Fruit fly (Drosophila melanogaster) whole organism, embryonic: ENCODE data around the gene CG7296.

Experiments used
- Aef1 ChIP-seq: fragments of 200-800 bp; sonication (Bioruptor generic); IDR thresholded peaks from 3 replicates; pipeline ENCODE4 v1.3.6; 2022; ENCODE audit warnings: missing biosample characterization, missing genetic modification characterization
- Atf3 ChIP-seq: fragments of 200-800 bp; sonication (Bioruptor generic); optimal IDR thresholded peaks from 3 replicates; lab custom pipeline; 2016; ENCODE audit warnings: missing biosample characterization, missing genetic modification characterization
- Blimp-1 ChIP-seq: fragments of 200-800 bp; sonication (Bioruptor generic); optimal IDR thresholded peaks from 3 replicates; lab custom pipeline; 2018; ENCODE audit warnings: missing biosample characterization, missing genetic modification characterization, mild to moderate bottlenecking, moderate library complexity, missing genetic modification reagents
- CG10267 ChIP-seq: fragments of 200-800 bp; sonication (Bioruptor generic); optimal IDR thresholded peaks from 2 replicates; lab custom pipeline; 2018; ENCODE audit warnings: missing biosample characterization, mild to moderate bottlenecking, missing genetic modification characterization, moderate library complexity
- CG10462 ChIP-seq: fragments of 200-800 bp; sonication (Bioruptor generic); optimal IDR thresholded peaks from 2 replicates; lab custom pipeline; 2016; ENCODE audit warnings: missing biosample characterization, missing genetic modification characterization
- CG10543 ChIP-seq: fragments of 200-800 bp; sonication (Bioruptor generic); optimal IDR thresholded peaks from 3 replicates; lab custom pipeline; 2017; ENCODE audit warnings: missing biosample characterization, mild to moderate bottlenecking, missing genetic modification characterization, moderate library complexity
- CG11560 ChIP-seq: fragments of 200-800 bp; sonication (Bioruptor generic); IDR thresholded peaks from 3 replicates; pipeline ENCODE4 v1.3.6; 2022; ENCODE audit warnings: missing biosample characterization, missing genetic modification characterization
- CG12236 ChIP-seq: fragments of 200-800 bp; sonication (Bioruptor generic); optimal IDR thresholded peaks from 2 replicates; lab custom pipeline; 2016; ENCODE audit warnings: missing biosample characterization, missing genetic modification characterization
- CG14860 ChIP-seq: fragments of 200-800 bp; sonication (Bioruptor generic); IDR thresholded peaks from 3 replicates; pipeline ENCODE4 v1.3.6; 2022; ENCODE audit warnings: missing biosample characterization, missing genetic modification characterization; ENCODE audit not compliant: partially characterized antibody
- CG15601 ChIP-seq: fragments of 200-800 bp; sonication (Bioruptor generic); optimal IDR thresholded peaks from 3 replicates; lab custom pipeline; 2019; ENCODE audit warnings: missing biosample characterization, mild to moderate bottlenecking, missing genetic modification characterization, moderate library complexity
- CG1602 ChIP-seq: fragments of 200-800 bp; sonication (Bioruptor generic); optimal IDR thresholded peaks from 3 replicates; lab custom pipeline; 2016; ENCODE audit warnings: missing biosample characterization, missing genetic modification characterization
- CG16813 ChIP-seq: fragments of 200-800 bp; sonication (Bioruptor generic); IDR thresholded peaks from 3 replicates; pipeline ENCODE4 v1.3.6; 2022; ENCODE audit warnings: missing biosample characterization, missing genetic modification characterization; ENCODE audit not compliant: partially characterized antibody
- CG17612 ChIP-seq: fragments of 200-800 bp; sonication (Bioruptor generic); IDR thresholded peaks from 2 replicates; pipeline ENCODE4 v1.3.6; 2022; ENCODE audit warnings: missing biosample characterization, missing genetic modification characterization
- CG17829 ChIP-seq: fragments of 200-800 bp; optimal IDR thresholded peaks from 2 replicates; lab custom pipeline; 2019; ENCODE audit warnings: missing biosample characterization, mild to moderate bottlenecking, missing genetic modification characterization, moderate library complexity
- CG3281 ChIP-seq: fragments of 200-800 bp; sonication (Bioruptor generic); optimal IDR thresholded peaks from 3 replicates; lab custom pipeline; 2017; ENCODE audit warnings: missing biosample characterization, mild to moderate bottlenecking, missing genetic modification characterization
- CG33213 ChIP-seq: fragments of 200-800 bp; sonication (Bioruptor generic); optimal IDR thresholded peaks from 3 replicates; lab custom pipeline; 2016; ENCODE audit warnings: missing biosample characterization, missing genetic modification characterization
- CG3407 ChIP-seq: fragments of 200-800 bp; sonication (Bioruptor generic); optimal IDR thresholded peaks from 2 replicates; lab custom pipeline; 2018; ENCODE audit warnings: missing biosample characterization, mild to moderate bottlenecking, missing genetic modification characterization
- CG4328 ChIP-seq: fragments of 200-800 bp; sonication (Bioruptor generic); optimal IDR thresholded peaks from 3 replicates; lab custom pipeline; 2017; ENCODE audit warnings: missing biosample characterization, missing genetic modification reagents, missing genetic modification characterization
- CG43689 ChIP-seq: fragments of 200-800 bp; sonication (Bioruptor generic); IDR thresholded peaks from 2 replicates; pipeline ENCODE4 v1.3.6; 2022; ENCODE audit warnings: missing biosample characterization, missing genetic modification characterization
- CG4820 ChIP-seq: fragments of 200-800 bp; sonication (Bioruptor generic); optimal IDR thresholded peaks from 3 replicates; lab custom pipeline; 2016; ENCODE audit warnings: missing biosample characterization, missing genetic modification characterization
- CG6689 ChIP-seq: fragments of 200-800 bp; sonication (Bioruptor generic); IDR thresholded peaks from 2 replicates; pipeline ENCODE4 v1.3.6; 2022; ENCODE audit warnings: missing biosample characterization, missing genetic modification characterization
- CG8388 ChIP-seq: fragments of 200-800 bp; sonication (Bioruptor generic); optimal IDR thresholded peaks from 2 replicates; lab custom pipeline; 2019; ENCODE audit warnings: missing biosample characterization, mild to moderate bottlenecking, missing genetic modification characterization, moderate library complexity
- CG9797 ChIP-seq: fragments of 200-800 bp; sonication (Bioruptor generic); optimal IDR thresholded peaks from 3 replicates; lab custom pipeline; 2018; ENCODE audit warnings: missing biosample characterization, mild to moderate bottlenecking, missing genetic modification characterization
- CG9876 ChIP-seq: fragments of 200-800 bp; sonication (Bioruptor generic); optimal IDR thresholded peaks from 2 replicates; lab custom pipeline; 2016; ENCODE audit warnings: missing biosample characterization, missing genetic modification characterization
- Chrac-16 ChIP-seq: fragments of 200-800 bp; sonication (Bioruptor generic); optimal IDR thresholded peaks from 3 replicates; lab custom pipeline; 2016; ENCODE audit warnings: missing biosample characterization, missing genetic modification characterization
- Dfd ChIP-seq, 2 experiments: fragments of >200 bp; optimal IDR thresholded peaks; 2 replicates each; lab custom pipeline; 2017; ENCODE audit warnings: missing biosample characterization in 2 of 2, missing genetic modification characterization in 2 of 2
- Fer2 ChIP-seq: fragments of 200-800 bp; sonication (Bioruptor generic); optimal IDR thresholded peaks from 2 replicates; lab custom pipeline; 2018; ENCODE audit warnings: missing biosample characterization, mild to moderate bottlenecking, missing genetic modification characterization, moderate library complexity
- HmgD ChIP-seq: fragments of 200-800 bp; sonication (Bioruptor generic); optimal IDR thresholded peaks from 3 replicates; lab custom pipeline; 2016; ENCODE audit warnings: missing biosample characterization, missing genetic modification characterization
- Kr ChIP-seq: fragments of 200-800 bp; sonication (Bioruptor generic); optimal IDR thresholded peaks from 2 replicates; lab custom pipeline; 2017; ENCODE audit warnings: missing biosample characterization, mild to moderate bottlenecking, missing genetic modification characterization
- Lpt ChIP-seq: fragments of >200 bp; optimal IDR thresholded peaks from 2 replicates; lab custom pipeline; 2018; ENCODE audit warnings: missing biosample characterization, missing genetic modification characterization
- Neu2 ChIP-seq: fragments of 200-800 bp; sonication (Bioruptor generic); optimal IDR thresholded peaks from 3 replicates; lab custom pipeline; 2016; ENCODE audit warnings: missing biosample characterization, missing genetic modification characterization, borderline replicate concordance
- Nf-YB ChIP-seq: fragments of 200-800 bp; sonication (Bioruptor generic); optimal IDR thresholded peaks from 3 replicates; lab custom pipeline; 2019; ENCODE audit warnings: missing biosample characterization, mild to moderate bottlenecking, missing genetic modification characterization, moderate library complexity
- Oaz ChIP-seq: fragments of 200-800 bp; sonication (Bioruptor generic); IDR thresholded peaks from 2 replicates; pipeline ENCODE4 v1.3.6; 2022; ENCODE audit warnings: missing biosample characterization, missing genetic modification characterization
- PHDP ChIP-seq: fragments of 200-800 bp; sonication (Bioruptor generic); optimal IDR thresholded peaks from 3 replicates; lab custom pipeline; 2018; ENCODE audit warnings: missing biosample characterization, mild to moderate bottlenecking, missing genetic modification characterization, moderate library complexity
- Pdp1 ChIP-seq, 2 experiments: fragments of 200-800 bp; sonication (Bioruptor generic); optimal IDR thresholded peaks; 3 replicates each; lab custom pipeline; 2016; ENCODE audit warnings: missing biosample characterization in 2 of 2, missing genetic modification characterization in 2 of 2, mild to moderate bottlenecking in 1 of 2, moderate library complexity in 1 of 2
- Rx ChIP-seq: fragments of 200-800 bp; sonication (Bioruptor generic); IDR thresholded peaks from 2 replicates; pipeline ENCODE4 v1.3.6; 2022; ENCODE audit warnings: missing biosample characterization, missing genetic modification characterization
- Taf1 ChIP-seq: fragments of 200-800 bp; sonication (Bioruptor generic); IDR thresholded peaks from 2 replicates; pipeline ENCODE4 v1.3.6; 2022; ENCODE audit warnings: missing biosample characterization, missing genetic modification characterization
- Xrp1 ChIP-seq: fragments of 200-800 bp; sonication (Bioruptor generic); IDR thresholded peaks from 2 replicates; pipeline ENCODE4 v1.3.6; 2022; ENCODE audit warnings: missing biosample characterization, missing genetic modification characterization
- ash1 ChIP-seq: fragments of 200-800 bp; sonication (Bioruptor generic); optimal IDR thresholded peaks from 2 replicates; lab custom pipeline; 2018; ENCODE audit warnings: missing biosample characterization, mild to moderate bottlenecking, missing genetic modification characterization
- bab2 ChIP-seq: fragments of 200-800 bp; sonication (Bioruptor generic); optimal IDR thresholded peaks from 2 replicates; lab custom pipeline; 2016; ENCODE audit warnings: missing biosample characterization, missing genetic modification characterization
- bowl ChIP-seq: fragments of 200-800 bp; sonication (Bioruptor generic); IDR thresholded peaks from 2 replicates; pipeline ENCODE4 v1.3.6; 2022; ENCODE audit warnings: missing biosample characterization, missing genetic modification characterization
- bsh ChIP-seq, 2 experiments: fragments of 200-800 bp; sonication (Bioruptor generic); optimal IDR thresholded peaks; 2 replicates each; lab custom pipeline; 2017 to 2018; ENCODE audit warnings: mild to moderate bottlenecking in 2 of 2, missing biosample characterization in 2 of 2, missing genetic modification characterization in 2 of 2, moderate library complexity in 1 of 2
- chif ChIP-seq, 2 experiments: fragments of 200-800 bp; sonication (Bioruptor generic); optimal IDR thresholded peaks; 3 replicates each; lab custom pipeline; 2016; ENCODE audit warnings: missing biosample characterization in 2 of 2, missing genetic modification characterization in 2 of 2
- eyg ChIP-seq: fragments of 200-800 bp; sonication (Bioruptor generic); optimal IDR thresholded peaks from 3 replicates; lab custom pipeline; 2016; ENCODE audit warnings: missing biosample characterization, missing genetic modification characterization
- her ChIP-seq: fragments of 200-800 bp; sonication (Bioruptor generic); optimal IDR thresholded peaks from 2 replicates; lab custom pipeline; 2016; ENCODE audit warnings: missing biosample characterization, missing genetic modification characterization
- jigr1 ChIP-seq: fragments of 200-800 bp; sonication (Bioruptor generic); IDR thresholded peaks from 3 replicates; pipeline ENCODE4 v1.3.6; 2022; ENCODE audit warnings: missing biosample characterization, missing genetic modification characterization
- nmo ChIP-seq: fragments of 200-800 bp; sonication (Bioruptor generic); optimal IDR thresholded peaks from 2 replicates; lab custom pipeline; 2018; ENCODE audit warnings: missing biosample characterization, mild to moderate bottlenecking, missing genetic modification characterization, moderate library complexity
- phol ChIP-seq: fragments of 200-800 bp; sonication (Bioruptor generic); optimal IDR thresholded peaks from 3 replicates; lab custom pipeline; 2018; ENCODE audit warnings: missing biosample characterization, mild to moderate bottlenecking, missing genetic modification characterization, moderate library complexity
- ro ChIP-seq: fragments of 200-800 bp; sonication (Bioruptor generic); IDR thresholded peaks from 2 replicates; pipeline ENCODE4 v1.3.6; 2022; ENCODE audit warnings: missing biosample characterization, missing genetic modification characterization
- sna ChIP-seq: fragments of 200-800 bp; sonication (Bioruptor generic); IDR thresholded peaks from 2 replicates; pipeline ENCODE4 v1.3.6; 2022; ENCODE audit warnings: missing biosample characterization, missing genetic modification characterization; ENCODE audit not compliant: partially characterized antibody
- tgo ChIP-seq: fragments of 200-800 bp; sonication (Bioruptor generic); IDR thresholded peaks from 3 replicates; pipeline ENCODE4 v1.3.6; 2022; ENCODE audit warnings: missing biosample characterization, missing genetic modification characterization

CG7296 gene

DNA sequence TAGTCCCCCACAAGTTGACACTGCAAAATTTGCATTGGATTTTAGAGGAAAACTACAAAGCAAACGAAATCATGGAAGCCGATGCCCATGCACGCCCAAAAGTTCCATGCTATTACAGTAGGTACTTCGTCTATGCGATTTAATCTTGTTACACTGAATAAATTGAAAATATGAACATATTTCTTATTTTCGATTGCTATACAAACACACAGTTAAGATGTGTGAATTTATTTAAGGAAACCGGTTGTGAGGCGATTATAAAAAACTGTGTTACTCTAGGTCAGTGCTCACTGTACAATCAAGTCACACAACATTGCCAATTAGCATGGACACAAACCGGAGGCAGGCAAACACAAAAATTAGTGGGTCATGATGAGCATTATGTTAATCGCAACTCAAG lies 21.3 kb downstream of the CG7296 start (continued):
- TF ChIP-seq chif (GFP tag; optimal IDR thresholded peaks at IDR 0.05; lab: Kevin White, UChicago) (peak; percentile 69 to 77), CG4820 (GFP tag; lab: Kevin White, UChicago) (peak; percentile 67), CG33213 (GFP tag; lab: Kevin White, UChicago) (peak; percentile 36), CG3281 (peak; percentile 56), CG10462 (GFP tag; lab: Kevin White, UChicago) (peak; percentile 56), ro (GFP tag; lab: Robert Waterston, UW) (peak; percentile 75), eyg (GFP tag; lab: Kevin White, UChicago) (peak; percentile 63), tgo (GFP tag; lab: Robert Waterston, UW) (peak; percentile 90), Oaz (peak; percentile 81), CG6689 (GFP tag; lab: Robert Waterston, UW) (peak; percentile 85), bsh (GFP tag; optimal IDR thresholded peaks at IDR 0.05; lab: Kevin White, UChicago) (peak in 1 of 2 experiments; percentile 74), CG17829 (tag; lab: Kevin White, UChicago) (no peak), PHDP (tag; lab: Kevin White, UChicago) (peak; percentile 79), her (GFP tag; lab: Kevin White, UChicago) (peak; percentile 75), Aef1 (peak; percentile 87), Taf1 (GFP tag; lab: Robert Waterston, UW) (peak; percentile 41; the same call in 1 of the 2 replicates), nmo (peak; percentile 67), Fer2 (no peak), Kr (GFP tag; lab: Kevin White, UChicago) (no peak), bowl (peak; percentile 83), CG8388 (peak; percentile 63), CG10267 (tag; lab: Kevin White, UChicago) (peak; percentile 55), Chrac-16 (GFP tag; lab: Kevin White, UChicago) (peak; percentile 83), CG14860 (GFP tag; lab: Robert Waterston, UW) (no peak), bab2 (GFP tag; lab: Kevin White, UChicago) (peak; percentile 72), CG17612 (GFP tag; lab: Robert Waterston, UW) (peak; percentile 33; the same call in 1 of the 2 replicates), phol (tag; lab: Kevin White, UChicago) (peak; percentile 71), Lpt (no peak), CG10543 (GFP tag; lab: Kevin White, UChicago) (no peak), CG11560 (tag; lab: Robert Waterston, UW) (peak; percentile 54; the same call in 1 of the 3 replicates), CG9797 (GFP tag; lab: Kevin White, UChicago) (no peak), CG3407 (GFP tag; lab: Kevin White, UChicago) (peak; percentile 43), Rx (GFP tag; lab: Robert Waterston, UW) (peak; percentile 70), CG12236 (GFP tag; lab: Kevin White, UChicago) (peak; percentile 57), Blimp-1 (GFP tag; lab: Kevin White, UChicago) (peak; percentile 61), Dfd (GFP tag; optimal IDR thresholded peaks at IDR 0.05; lab: Kevin White, UChicago) (no peak), jigr1 (GFP tag; lab: Robert Waterston, UW) (peak; percentile 75; the same call in 2 of the 3 replicates), CG16813 (GFP tag; lab: Robert Waterston, UW) (no peak), Nf-YB (GFP tag; lab: Kevin White, UChicago) (peak; percentile 28), Atf3 (GFP tag; lab: Kevin White, UChicago) (peak; percentile 67), sna (GFP tag; lab: Robert Waterston, UW) (no peak), CG15601 (tag; lab: Kevin White, UChicago) (no peak), CG4328 (GFP tag; lab: Kevin White, UChicago) (no peak), CG1602 (GFP tag; lab: Kevin White, UChicago) (peak; percentile 55), CG43689 (GFP tag; lab: Robert Waterston, UW) (peak; percentile 85), Neu2 (GFP tag; lab: Kevin White, UChicago) (no peak), Pdp1 (GFP tag; optimal IDR thresholded peaks at IDR 0.05; lab: Kevin White, UChicago) (peak; percentile 76 to 80), CG9876 (GFP tag; lab: Kevin White, UChicago) (peak; percentile 55), HmgD (GFP tag; lab: Kevin White, UChicago) (no peak), ash1 (no peak), Xrp1 (GFP tag; lab: Robert Waterston, UW) (peak; percentile 81)
